Worm (Caenorhabditis elegans) whole organism, L3 larva: Measurements from ENCODE around the gene jmjd-3.3.

Experiments
- R02D3.7 ChIP-seq: fragments of 150-350 bp; optimal IDR thresholded peaks from 2 replicates; lab custom pipeline; 2014; ENCODE audit warnings: missing biosample characterization, missing genetic modification characterization
- aly-2 ChIP-seq: fragments of 150-350 bp; optimal IDR thresholded peaks from 2 replicates; lab custom pipeline; 2014; ENCODE audit warnings: missing biosample characterization, missing genetic modification characterization
- ama-1 ChIP-seq: fragments of 150-350 bp; optimal IDR thresholded peaks from 2 replicates; lab custom pipeline; 2018
- ceh-28 ChIP-seq: fragments of 150-350 bp; optimal IDR thresholded peaks from 2 replicates; lab custom pipeline; 2014; ENCODE audit warnings: missing biosample characterization, missing genetic modification reagents, missing genetic modification characterization
- ceh-9 ChIP-seq: sonication (generic microtip); optimal IDR thresholded peaks from 2 replicates; lab custom pipeline; 2018; ENCODE audit warnings: missing biosample characterization, missing genetic modification characterization
- daf-12 ChIP-seq: fragments of 150-350 bp; optimal IDR thresholded peaks from 2 replicates; lab custom pipeline; 2014; ENCODE audit warnings: missing biosample characterization, missing genetic modification reagents, missing genetic modification characterization
- egl-27 ChIP-seq: sonication (generic microtip); optimal IDR thresholded peaks from 4 replicates; lab custom pipeline; 2017; ENCODE audit warnings: missing biosample characterization, missing genetic modification reagents, missing genetic modification characterization
- elt-2 ChIP-seq: sonication (generic microtip); optimal IDR thresholded peaks from 2 replicates; lab custom pipeline; 2016; ENCODE audit warnings: missing genetic modification reagents, mild to moderate bottlenecking, missing genetic modification characterization, missing compliant biosample characterization
- elt-3 ChIP-seq, 3 experiments: fragments of 150-350 bp in 1 of 3; sonication (generic microtip) in 2 of 3; optimal IDR thresholded peaks; 2 replicates in 2 of 3; 4 replicates in 1 of 3; lab custom pipeline; 2014 to 2017; ENCODE audit warnings: missing biosample characterization in 3 of 3, missing genetic modification characterization in 3 of 3
- eor-1 ChIP-seq, 2 experiments: fragments of 150-350 bp; optimal IDR thresholded peaks; 2 replicates each; lab custom pipeline; 2014 to 2018; ENCODE audit warnings: missing biosample characterization in 2 of 2, missing genetic modification characterization in 2 of 2
- fkh-10 ChIP-seq: sonication (generic microtip); optimal IDR thresholded peaks from 2 replicates; lab custom pipeline; 2017; ENCODE audit warnings: missing biosample characterization, missing genetic modification reagents, missing genetic modification characterization
- jun-1 ChIP-seq: fragments of 150-350 bp; optimal IDR thresholded peaks from 2 replicates; lab custom pipeline; 2014; ENCODE audit warnings: missing biosample characterization, missing genetic modification reagents, missing genetic modification characterization
- lin-15B ChIP-seq: fragments of 150-350 bp; optimal IDR thresholded peaks from 2 replicates; lab custom pipeline; 2014; ENCODE audit warnings: missing biosample characterization, missing genetic modification characterization
- lin-39 ChIP-seq: fragments of 150-350 bp; optimal IDR thresholded peaks from 2 replicates; lab custom pipeline; 2018; ENCODE audit warnings: missing biosample characterization, missing genetic modification reagents, missing genetic modification characterization
- lsy-12 ChIP-seq: sonication (generic microtip); optimal IDR thresholded peaks from 2 replicates; lab custom pipeline; 2016; ENCODE audit warnings: mild to moderate bottlenecking, missing genetic modification characterization, missing compliant biosample characterization
- mml-1 ChIP-seq: fragments of 150-350 bp; sonication (generic microtip); optimal IDR thresholded peaks from 3 replicates; lab custom pipeline; 2014; ENCODE audit warnings: missing biosample characterization, missing genetic modification characterization
- nfya-1 ChIP-seq: sonication (generic microtip); optimal IDR thresholded peaks from 2 replicates; lab custom pipeline; 2017; ENCODE audit warnings: missing genetic modification characterization, mild to moderate bottlenecking, missing compliant biosample characterization, antibody characterized with exemption, moderate library complexity; ENCODE audit not compliant: insufficient read depth
- nhr-11 ChIP-seq: fragments of 150-350 bp; optimal IDR thresholded peaks from 2 replicates; lab custom pipeline; 2014; ENCODE audit warnings: missing biosample characterization, missing genetic modification characterization
- nhr-23 ChIP-seq: fragments of 150-350 bp; optimal IDR thresholded peaks from 2 replicates; lab custom pipeline; 2014; ENCODE audit warnings: missing biosample characterization, missing genetic modification reagents, missing genetic modification characterization
- nhr-237 ChIP-seq: fragments of 150-350 bp; optimal IDR thresholded peaks from 2 replicates; lab custom pipeline; 2014; ENCODE audit warnings: missing biosample characterization, missing genetic modification characterization
- nhr-25 ChIP-seq: sonication (generic microtip); optimal IDR thresholded peaks from 2 replicates; lab custom pipeline; 2017; ENCODE audit warnings: missing biosample characterization, missing genetic modification characterization
- nhr-28 ChIP-seq: fragments of 150-350 bp; optimal IDR thresholded peaks from 2 replicates; lab custom pipeline; 2014; ENCODE audit warnings: missing biosample characterization, missing genetic modification characterization
- nhr-43 ChIP-seq: sonication (generic microtip); optimal IDR thresholded peaks from 2 replicates; lab custom pipeline; 2016; ENCODE audit warnings: mild to moderate bottlenecking, missing genetic modification characterization, missing compliant biosample characterization; ENCODE audit not compliant: poor library complexity, severe bottlenecking
- nhr-67 ChIP-seq: fragments of 150-350 bp; optimal IDR thresholded peaks from 2 replicates; lab custom pipeline; 2014; ENCODE audit warnings: missing biosample characterization, missing genetic modification characterization
- nhr-76 ChIP-seq: fragments of 150-350 bp; sonication (generic microtip); optimal IDR thresholded peaks from 5 replicates; lab custom pipeline; 2014; ENCODE audit warnings: missing biosample characterization, missing genetic modification characterization
- nhr-77 ChIP-seq: fragments of 150-350 bp; optimal IDR thresholded peaks from 2 replicates; lab custom pipeline; 2014; ENCODE audit warnings: missing biosample characterization, missing genetic modification characterization
- pha-4 ChIP-seq: fragments of 150-350 bp; optimal IDR thresholded peaks from 2 replicates; lab custom pipeline; 2014; ENCODE audit warnings: missing biosample characterization, missing genetic modification reagents, missing genetic modification characterization
- sea-2 ChIP-seq: fragments of 150-350 bp; sonication (generic microtip); optimal IDR thresholded peaks from 4 replicates; lab custom pipeline; 2014; ENCODE audit warnings: missing biosample characterization, missing genetic modification reagents, missing genetic modification characterization
- tbx-2 ChIP-seq: sonication (generic microtip); optimal IDR thresholded peaks from 2 replicates; lab custom pipeline; 2016; ENCODE audit warnings: mild to moderate bottlenecking, missing genetic modification characterization, missing compliant biosample characterization
- unc-39 ChIP-seq: sonication (generic microtip); optimal IDR thresholded peaks from 4 replicates; lab custom pipeline; 2017; ENCODE audit warnings: missing biosample characterization, missing genetic modification characterization
- unc-62 ChIP-seq: fragments of 150-350 bp; sonication (generic microtip); optimal IDR thresholded peaks from 4 replicates; lab custom pipeline; 2014; ENCODE audit warnings: missing biosample characterization, missing genetic modification reagents, missing genetic modification characterization
- zag-1 ChIP-seq: fragments of 150-350 bp; optimal IDR thresholded peaks from 2 replicates; lab custom pipeline; 2014; ENCODE audit warnings: missing biosample characterization, missing genetic modification characterization
- ztf-11 ChIP-seq: fragments of 150-350 bp; optimal IDR thresholded peaks from 2 replicates; lab custom pipeline; 2014; ENCODE audit warnings: missing biosample characterization, missing genetic modification characterization
- ztf-4 ChIP-seq: fragments of 150-350 bp; optimal IDR thresholded peaks from 2 replicates; lab custom pipeline; 2014; ENCODE audit warnings: missing biosample characterization, missing genetic modification characterization

Gene jmjd-3.3

DNA sequence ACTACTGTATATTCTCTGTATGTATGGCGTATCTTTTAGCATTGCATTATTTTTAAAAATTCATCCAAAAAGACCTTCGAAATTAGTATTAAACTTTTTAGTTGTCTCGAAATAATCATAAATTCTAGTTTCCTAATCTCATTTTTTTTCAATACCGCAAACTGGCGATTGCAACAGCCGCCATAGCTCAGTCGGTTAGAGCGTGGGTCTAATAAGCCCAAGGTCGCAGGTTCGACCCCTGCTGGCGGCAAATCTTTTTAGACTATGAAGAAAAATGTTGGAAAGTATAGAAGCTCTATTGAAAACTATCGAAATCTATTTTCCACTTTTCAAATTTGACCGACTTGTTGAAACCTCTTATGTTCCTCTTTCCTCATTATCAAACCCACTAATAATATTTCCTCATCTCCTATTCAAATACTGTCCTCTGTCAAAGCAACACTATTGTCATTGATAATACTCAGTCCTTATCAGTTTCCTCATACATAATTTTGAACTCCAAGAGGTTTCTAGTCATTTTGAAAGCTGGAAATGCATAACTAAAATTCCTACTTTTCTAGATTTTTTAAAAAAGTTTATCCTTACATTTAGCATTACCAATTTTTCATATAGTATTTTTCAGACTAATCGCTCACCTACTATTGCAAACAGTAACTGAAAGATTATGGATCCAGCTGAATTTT, at the start of gene jmjd-3.3:
Gene jmjd-3.3, plus strand, starts transcription at position 633 of the 683 bp plus-strand sequence.
- no peak for TF ChIP-seq unc-62 (GFP tag; lab: Kevin White, UChicago)
- no peak for TF ChIP-seq nhr-28
- TF ChIP-seq ztf-4 (tag; lab: Kevin White, UChicago): no peak
- no peak for TF ChIP-seq nhr-43 (tag; lab: Kevin White, UChicago)
- TF ChIP-seq R02D3.7: no peak
- TF ChIP-seq pha-4 (tag; lab: Kevin White, UChicago): no peak
- no peak for TF ChIP-seq eor-1 (tag; optimal IDR thresholded peaks at IDR 0.05; lab: Kevin White, UChicago)
- no peak for TF ChIP-seq nhr-67
- no peak for TF ChIP-seq lsy-12
- no peak for TF ChIP-seq nhr-237 (tag; lab: Kevin White, UChicago)
- TF ChIP-seq nhr-77: no peak
- TF ChIP-seq elt-3 (tag; optimal IDR thresholded peaks at IDR 0.05; lab: Kevin White, UChicago): no peak
- TF ChIP-seq nhr-76: no peak
- TF ChIP-seq elt-2 (tag; lab: Kevin White, UChicago): no peak
- no peak for TF ChIP-seq sea-2
- TF ChIP-seq nfya-1 (tag; lab: Kevin White, UChicago): no peak

DNA sequence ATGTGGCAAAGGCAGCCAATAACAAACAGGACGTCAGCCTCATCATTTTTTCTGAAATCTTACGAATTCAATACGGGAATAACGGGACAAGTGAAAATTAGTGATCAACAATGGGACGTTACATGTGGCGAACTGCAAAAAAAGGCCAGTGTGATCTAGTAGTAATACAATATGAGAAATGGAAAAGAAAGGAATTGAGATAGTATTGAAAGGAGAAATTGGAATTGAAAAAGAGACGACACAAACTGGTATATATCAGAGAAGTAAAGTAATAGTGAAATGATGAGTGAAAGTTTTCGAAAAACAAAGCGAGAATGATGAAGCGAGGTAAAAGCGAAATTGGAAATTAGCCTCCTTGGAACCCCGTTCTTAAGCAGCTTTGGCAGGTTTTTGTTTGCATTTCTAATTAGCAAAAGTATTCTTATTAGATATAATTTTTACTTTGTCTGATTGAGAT, 48.7 kb upstream of the jmjd-3.3 start, which contains the start of gene C49F8.3:
Gene C49F8.3, minus strand, starts transcription at position 51 of the 457 bp plus-strand sequence.
- no peak for TF ChIP-seq unc-39
- no peak for TF ChIP-seq egl-27 (tag; lab: Kevin White, UChicago)
- TF ChIP-seq mml-1 (tag; lab: Kevin White, UChicago): no peak
- no peak for TF ChIP-seq lsy-12
- peak; percentile 1 for TF ChIP-seq nhr-23 (tag; lab: Kevin White, UChicago)

DNA sequence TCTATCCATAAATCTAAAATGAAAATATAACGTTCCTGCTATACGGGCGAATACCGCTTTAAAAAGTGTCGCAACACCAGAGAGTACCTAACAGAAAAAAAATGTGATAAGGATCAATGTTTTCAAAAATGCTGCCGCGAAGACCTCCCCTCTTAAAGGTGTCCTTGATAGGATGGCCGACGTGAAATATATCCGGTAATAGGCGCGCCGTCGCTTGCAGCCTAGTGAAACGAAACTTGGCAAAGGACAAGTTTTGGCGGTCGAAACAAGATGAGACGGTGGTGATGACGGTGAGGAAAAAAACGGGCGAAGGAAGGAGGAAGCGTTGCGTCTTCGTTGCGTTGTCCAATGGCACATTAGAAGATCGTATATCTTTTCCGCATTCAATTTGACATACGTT, 47.4 kb upstream of the jmjd-3.3 start:
- no peak for TF ChIP-seq unc-39
- TF ChIP-seq tbx-2 (tag; lab: Kevin White, UChicago): no peak
- no peak for TF ChIP-seq aly-2
- no peak for TF ChIP-seq zag-1 (tag; lab: Kevin White, UChicago)
- no peak for TF ChIP-seq lin-39 (tag; lab: Kevin White, UChicago)
- TF ChIP-seq nhr-28: no peak
- TF ChIP-seq mml-1 (tag; lab: Kevin White, UChicago): no peak
- TF ChIP-seq ceh-28 (tag; lab: Kevin White, UChicago): no peak
- TF ChIP-seq nhr-76: no peak
- peak; percentile 9 for TF ChIP-seq nfya-1 (tag; lab: Kevin White, UChicago)
- no peak for TF ChIP-seq ceh-9
- TF ChIP-seq jun-1 (tag; lab: Kevin White, UChicago): no peak
- TF ChIP-seq nhr-25 (tag; lab: Kevin White, UChicago): peak; percentile 92
- TF ChIP-seq nhr-67: no peak
- no peak for TF ChIP-seq daf-12 (tag; lab: Kevin White, UChicago)
- TF ChIP-seq ztf-11: no peak

DNA sequence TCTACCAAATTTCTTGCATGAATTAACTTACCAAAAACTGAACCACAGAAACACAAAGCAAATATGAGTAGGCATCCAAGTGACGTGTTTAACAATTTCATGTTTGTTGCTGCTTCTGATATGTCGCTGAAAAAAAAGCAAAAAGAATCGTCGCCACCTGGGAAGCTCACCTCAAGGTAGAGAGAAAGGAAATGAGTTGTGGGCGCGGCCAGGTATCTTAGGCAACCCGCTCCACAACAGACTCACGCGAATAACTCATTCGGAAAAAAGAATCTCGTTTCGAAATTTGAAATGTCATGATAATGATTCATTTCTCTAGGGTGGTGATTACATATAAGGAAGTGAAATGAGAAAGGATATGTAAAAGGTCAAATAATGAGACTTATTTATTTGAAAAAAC, 41.3 kb upstream of the jmjd-3.3 start, which contains the start of gene irld-2:
Gene irld-2, minus strand, starts transcription at position 101 of the 400 bp plus-strand sequence.
- TF ChIP-seq nhr-23 (tag; lab: Kevin White, UChicago) (no peak), lin-15B (tag; lab: Kevin White, UChicago) (no peak), fkh-10 (GFP tag; lab: Kevin White, UChicago) (no peak), nhr-11 (tag; lab: Kevin White, UChicago) (no peak), ztf-4 (tag; lab: Kevin White, UChicago) (no peak), pha-4 (tag; lab: Kevin White, UChicago) (no peak), R02D3.7 (no peak), sea-2 (no peak), ceh-28 (tag; lab: Kevin White, UChicago) (no peak), ama-1 (lab: Kevin White, UChicago) (no peak), lin-39 (tag; lab: Kevin White, UChicago) (no peak), nhr-25 (tag; lab: Kevin White, UChicago) (no peak), nhr-43 (tag; lab: Kevin White, UChicago) (no peak), elt-3 (tag; optimal IDR thresholded peaks at IDR 0.05; lab: Kevin White, UChicago) (no peak), zag-1 (tag; lab: Kevin White, UChicago) (no peak), aly-2 (no peak), eor-1 (tag; optimal IDR thresholded peaks at IDR 0.05; lab: Kevin White, UChicago) (no peak)
- TF ChIP-seq, all 47 proteins: peak for 0
